Worm (Caenorhabditis elegans) whole organism, L1 larva: Measurements from ENCODE around the gene esyt-2.

Source experiments
- C34B4.2 ChIP-seq: sonication (generic microtip); optimal IDR thresholded peaks from 2 replicates; lab custom pipeline; 2017; ENCODE audit warnings: mild to moderate bottlenecking, missing genetic modification characterization, missing compliant biosample characterization
- aha-1 ChIP-seq: fragments of 150-350 bp; optimal IDR thresholded peaks from 2 replicates; lab custom pipeline; 2014; ENCODE audit warnings: missing biosample characterization, missing genetic modification characterization
- ama-1 ChIP-seq: fragments of 150-350 bp; optimal IDR thresholded peaks from 2 replicates; lab custom pipeline; 2014
- blmp-1 ChIP-seq: fragments of 150-350 bp; optimal IDR thresholded peaks from 2 replicates; lab custom pipeline; 2014; ENCODE audit warnings: missing biosample characterization, missing genetic modification characterization
- ceh-82 ChIP-seq, 3 experiments: fragments of 150-350 bp in 1 of 3; sonication (generic microtip) in 2 of 3; optimal IDR thresholded peaks; 2 replicates each; lab custom pipeline; 2014 to 2017; ENCODE audit warnings: missing biosample characterization in 3 of 3, missing genetic modification characterization in 3 of 3
- ceh-88 ChIP-seq: fragments of 200-800 bp; sonication (Bioruptor generic); IDR thresholded peaks from 2 replicates; pipeline ENCODE4 v1.3.6; 2022; ENCODE audit warnings: missing genetic modification characterization, missing compliant biosample characterization
- ceh-90 ChIP-seq: sonication (generic microtip); optimal IDR thresholded peaks from 2 replicates; lab custom pipeline; 2016; ENCODE audit warnings: missing genetic modification characterization, missing compliant biosample characterization
- ces-1 ChIP-seq: fragments of 150-350 bp; optimal IDR thresholded peaks from 2 replicates; lab custom pipeline; 2014; ENCODE audit warnings: missing biosample characterization, missing genetic modification reagents, missing genetic modification characterization
- elt-2 ChIP-seq: sonication (generic microtip); optimal IDR thresholded peaks from 2 replicates; lab custom pipeline; 2016; ENCODE audit warnings: missing genetic modification characterization, mild to moderate bottlenecking, inconsistent platforms, missing compliant biosample characterization, missing genetic modification reagents
- fkh-10 ChIP-seq: sonication (generic microtip); optimal IDR thresholded peaks from 2 replicates; lab custom pipeline; 2017; ENCODE audit warnings: missing biosample characterization, missing genetic modification reagents, missing genetic modification characterization
- fkh-4 ChIP-seq: sonication (generic microtip); optimal IDR thresholded peaks from 2 replicates; lab custom pipeline; 2016; ENCODE audit warnings: missing compliant biosample characterization, missing genetic modification characterization, borderline replicate concordance
- fkh-8 ChIP-seq: sonication (generic microtip); optimal IDR thresholded peaks from 2 replicates; lab custom pipeline; 2016; ENCODE audit warnings: mild to moderate bottlenecking, missing genetic modification characterization, missing compliant biosample characterization
- fos-1 ChIP-seq: fragments of 150-350 bp; optimal IDR thresholded peaks from 2 replicates; lab custom pipeline; 2014; ENCODE audit warnings: missing biosample characterization, missing genetic modification characterization
- grh-1 ChIP-seq: fragments of 200-800 bp; sonication (Bioruptor generic); IDR thresholded peaks from 2 replicates; pipeline ENCODE4 v1.3.6; 2022; ENCODE audit warnings: missing genetic modification reagents, missing genetic modification characterization, missing compliant biosample characterization
- hlh-17 ChIP-seq: fragments of 200-800 bp; sonication (Bioruptor generic); optimal IDR thresholded peaks from 2 replicates; lab custom pipeline; 2018; ENCODE audit warnings: missing genetic modification characterization, mild to moderate bottlenecking, missing compliant biosample characterization, moderate library complexity, borderline replicate concordance
- isw-1 ChIP-seq: fragments of 200-800 bp; sonication (Bioruptor generic); IDR thresholded peaks from 2 replicates; pipeline ENCODE4 v1.3.6; 2022; ENCODE audit warnings: missing genetic modification characterization, missing compliant biosample characterization
- lin-13 ChIP-seq: fragments of 150-350 bp; optimal IDR thresholded peaks from 2 replicates; lab custom pipeline; 2014; ENCODE audit warnings: missing biosample characterization, missing genetic modification reagents, missing genetic modification characterization
- lin-14 ChIP-seq: fragments of 200-800 bp; sonication (Bioruptor generic); optimal IDR thresholded peaks from 2 replicates; lab custom pipeline; 2018; ENCODE audit warnings: mild to moderate bottlenecking, missing genetic modification characterization, moderate library complexity, missing compliant biosample characterization
- lin-15B ChIP-seq: fragments of 150-350 bp; sonication (generic microtip); optimal IDR thresholded peaks from 3 replicates; lab custom pipeline; 2014; ENCODE audit warnings: missing biosample characterization, missing genetic modification characterization
- lin-39 ChIP-seq: fragments of 150-350 bp; optimal IDR thresholded peaks from 2 replicates; lab custom pipeline; 2014; ENCODE audit warnings: missing biosample characterization, missing genetic modification reagents, missing genetic modification characterization
- mab-9 ChIP-seq: fragments of 200-800 bp; sonication (Bioruptor generic); IDR thresholded peaks from 2 replicates; pipeline ENCODE4 v1.3.6; 2022; ENCODE audit warnings: missing genetic modification reagents, missing genetic modification characterization, missing compliant biosample characterization
- mdl-1 ChIP-seq, 2 experiments: fragments of 150-350 bp; optimal IDR thresholded peaks; 2 replicates each; lab custom pipeline; 2014 to 2017; ENCODE audit warnings: missing biosample characterization in 2 of 2, missing genetic modification characterization in 2 of 2, inconsistent platforms in 1 of 2
- mef-2 ChIP-seq: fragments of 150-350 bp; optimal IDR thresholded peaks from 2 replicates; lab custom pipeline; 2014; ENCODE audit warnings: missing biosample characterization, missing genetic modification characterization
- nhr-11 ChIP-seq: fragments of 150-350 bp; optimal IDR thresholded peaks from 2 replicates; lab custom pipeline; 2014; ENCODE audit warnings: missing biosample characterization, missing genetic modification characterization
- nhr-12 ChIP-seq: sonication (generic microtip); optimal IDR thresholded peaks from 2 replicates; lab custom pipeline; 2017; ENCODE audit warnings: missing biosample characterization, missing genetic modification characterization
- nhr-19 ChIP-seq: fragments of 200-800 bp; sonication (Bioruptor generic); conservative IDR thresholded peaks from 2 replicates; pipeline ENCODE4 v1.3.6; 2022; ENCODE audit warnings: missing genetic modification characterization, missing compliant biosample characterization
- nhr-237 ChIP-seq: fragments of 150-350 bp; optimal IDR thresholded peaks from 2 replicates; lab custom pipeline; 2014; ENCODE audit warnings: missing biosample characterization, missing genetic modification characterization
- nhr-28 ChIP-seq: fragments of 150-350 bp; optimal IDR thresholded peaks from 2 replicates; lab custom pipeline; 2014; ENCODE audit warnings: missing biosample characterization, missing genetic modification characterization
- nhr-47 ChIP-seq: sonication (generic microtip); optimal IDR thresholded peaks from 2 replicates; lab custom pipeline; 2016; ENCODE audit warnings: mild to moderate bottlenecking, missing genetic modification characterization, moderate library complexity, missing compliant biosample characterization
- nhr-76 ChIP-seq: sonication (generic microtip); optimal IDR thresholded peaks from 2 replicates; lab custom pipeline; 2017; ENCODE audit warnings: missing biosample characterization, missing genetic modification characterization
- nhr-85 ChIP-seq: sonication (generic microtip); peaks from one replicate; lab custom pipeline; 2016; ENCODE audit warnings: missing genetic modification characterization, inconsistent platforms, missing compliant biosample characterization
- nhr-90 ChIP-seq: sonication (generic microtip); optimal IDR thresholded peaks from 2 replicates; lab custom pipeline; 2016; ENCODE audit warnings: mild to moderate bottlenecking, missing genetic modification characterization, missing compliant biosample characterization; ENCODE audit not compliant: poor library complexity
- pqm-1 ChIP-seq: sonication (generic microtip); optimal IDR thresholded peaks from 3 replicates; lab custom pipeline; 2017; ENCODE audit warnings: missing biosample characterization, missing genetic modification characterization
- rnt-1 ChIP-seq: sonication (generic microtip); optimal IDR thresholded peaks from 2 replicates; lab custom pipeline; 2016; ENCODE audit warnings: mild to moderate bottlenecking, missing genetic modification characterization, moderate library complexity, missing compliant biosample characterization
- skn-1 ChIP-seq: fragments of 150-350 bp; optimal IDR thresholded peaks from 2 replicates; lab custom pipeline; 2014; ENCODE audit warnings: missing biosample characterization, missing genetic modification characterization
- snpc-4 ChIP-seq: fragments of 150-350 bp; optimal IDR thresholded peaks from 2 replicates; lab custom pipeline; 2014; ENCODE audit warnings: missing biosample characterization, missing genetic modification characterization
- snu-23 ChIP-seq: sonication (generic microtip); optimal IDR thresholded peaks from 2 replicates; lab custom pipeline; 2016; ENCODE audit warnings: missing genetic modification characterization, missing compliant biosample characterization
- sup-37 ChIP-seq: fragments of 200-800 bp; sonication (Bioruptor generic); optimal IDR thresholded peaks from 2 replicates; lab custom pipeline; 2018; ENCODE audit warnings: mild to moderate bottlenecking, missing genetic modification characterization, missing compliant biosample characterization
- unc-130 ChIP-seq: fragments of 150-350 bp; optimal IDR thresholded peaks from 2 replicates; lab custom pipeline; 2017; ENCODE audit warnings: missing biosample characterization, missing genetic modification characterization, inconsistent platforms
- unc-30 ChIP-seq: sonication (generic microtip); optimal IDR thresholded peaks from 2 replicates; lab custom pipeline; 2017; ENCODE audit warnings: missing biosample characterization, missing genetic modification characterization
- unc-62 ChIP-seq: fragments of 150-350 bp; optimal IDR thresholded peaks from 2 replicates; lab custom pipeline; 2014; ENCODE audit warnings: missing biosample characterization, missing genetic modification reagents, missing genetic modification characterization
- vab-15 ChIP-seq: sonication (generic microtip); optimal IDR thresholded peaks from 2 replicates; lab custom pipeline; 2017; ENCODE audit warnings: missing genotype, mild to moderate bottlenecking, missing genetic modification characterization, missing compliant biosample characterization
- xbp-1 ChIP-seq: sonication (generic microtip); optimal IDR thresholded peaks from 2 replicates; lab custom pipeline; 2016; ENCODE audit warnings: missing genetic modification characterization, missing compliant biosample characterization
- ztf-4 ChIP-seq: fragments of 150-350 bp; optimal IDR thresholded peaks from 2 replicates; lab custom pipeline; 2014; ENCODE audit warnings: missing biosample characterization, missing genetic modification characterization

The esyt-2 gene

DNA sequence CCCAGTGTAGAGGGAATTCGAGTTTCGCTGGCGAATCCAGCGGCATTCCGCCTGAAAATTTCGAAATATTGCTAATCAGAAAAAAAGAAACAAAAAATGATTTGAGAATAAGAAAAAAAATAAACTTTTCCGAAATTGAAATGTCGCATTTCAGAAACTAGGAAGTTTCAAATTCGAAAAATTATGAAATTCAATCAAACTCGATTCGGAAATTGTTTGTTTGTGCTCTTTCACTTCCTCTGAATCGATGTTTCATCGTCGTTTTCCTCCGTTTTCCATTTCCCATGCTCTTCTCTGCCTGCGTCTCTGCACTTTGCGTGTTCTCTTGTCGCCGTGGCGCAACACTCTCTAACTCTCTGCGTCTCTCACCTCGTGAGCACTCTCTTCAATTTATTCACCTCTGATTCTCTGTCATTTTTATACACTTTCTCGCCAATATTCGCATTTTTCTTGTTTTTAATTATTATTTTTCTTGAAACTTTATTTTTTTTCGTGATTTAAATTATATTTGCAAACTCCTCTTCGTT is 47.6 kb upstream of the esyt-2 start, which contains the start of gene C18F10.7 (continued):
- TF ChIP-seq snpc-4 (peak; percentile 64), nhr-47 (peak; percentile 73), nhr-90 (tag; lab: Kevin White, UChicago) (peak; percentile 59), lin-13 (GFP tag; lab: Kevin White, UChicago) (no peak), elt-2 (tag; lab: Kevin White, UChicago) (peak; percentile 61), nhr-237 (tag; lab: Kevin White, UChicago) (no peak), sup-37 (peak; percentile 3), ceh-90 (tag; lab: Kevin White, UChicago) (no peak), nhr-85 (peak; percentile 70), skn-1 (tag; lab: Kevin White, UChicago) (no peak), unc-62 (GFP tag; lab: Kevin White, UChicago) (no peak), xbp-1 (tag; lab: Kevin White, UChicago) (peak; percentile 70), fkh-10 (GFP tag; lab: Kevin White, UChicago) (no peak), ces-1 (no peak), mef-2 (tag; lab: Kevin White, UChicago) (peak; percentile 61), nhr-11 (peak; percentile 7), aha-1 (no peak), grh-1 (GFP tag; lab: Robert Waterston, UW) (0 out of 2 replicates have a peak, but pooled peaks have one; percentile 8), nhr-76 (tag; lab: Kevin White, UChicago) (no peak), unc-30 (tag; lab: Kevin White, UChicago) (no peak), vab-15 (no peak), C34B4.2 (tag; lab: Kevin White, UChicago) (no peak), fkh-4 (no peak), lin-14 (GFP tag; lab: Kevin White, UChicago) (peak; percentile 87), rnt-1 (tag; lab: Kevin White, UChicago) (peak; percentile 79), pqm-1 (tag; lab: Kevin White, UChicago) (no peak), snu-23 (GFP tag; lab: Kevin White, UChicago) (peak; percentile 81), isw-1 (peak; percentile 30), ztf-4 (peak; percentile 43), ceh-88 (GFP tag; lab: Robert Waterston, UW) (no peak; the same call in 1 of the 2 replicates), lin-39 (tag; lab: Kevin White, UChicago) (peak; percentile 51), blmp-1 (tag; lab: Kevin White, UChicago) (peak; percentile 49), fkh-8 (tag; lab: Kevin White, UChicago) (peak; percentile 52), hlh-17 (GFP tag; lab: Kevin White, UChicago) (no peak), ceh-82 (tag; optimal IDR thresholded peaks at IDR 0.05; lab: Kevin White, UChicago) (peak; percentile 37 to 64 (median 38)), fos-1 (tag; lab: Kevin White, UChicago) (peak; percentile 73), ama-1 (no peak), mab-9 (GFP tag; lab: Robert Waterston, UW) (no peak)
- TF ChIP-seq, all 84 proteins: peak for 42

DNA sequence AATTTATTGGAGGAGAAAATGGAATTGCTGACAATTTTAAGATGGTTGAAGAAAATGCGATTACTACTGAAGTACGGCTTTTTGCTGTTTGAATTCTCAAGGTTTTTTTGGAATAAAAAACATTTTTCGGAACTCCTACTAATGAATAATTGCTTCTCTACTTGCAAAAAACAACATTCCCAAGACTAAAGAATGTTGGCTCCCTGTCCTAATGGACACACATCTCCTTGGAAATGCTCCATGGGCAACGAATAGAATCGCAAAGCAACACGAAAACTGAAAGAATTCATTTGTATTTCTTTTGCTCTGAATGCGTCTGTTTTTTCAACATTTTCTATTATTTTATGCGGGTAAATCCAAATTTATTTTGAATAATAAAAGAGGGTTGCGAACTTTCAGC is 42.1 kb upstream of the esyt-2 start, which contains the start of gene C18F10.2:
Gene C18F10.2, plus strand, starts transcription at position 301 of the 400 bp plus-strand sequence.
- no peak for TF ChIP-seq nhr-12 (tag; lab: Kevin White, UChicago)
- TF ChIP-seq lin-15B: no peak
- no peak for TF ChIP-seq mdl-1 (tag; optimal IDR thresholded peaks at IDR 0.05; lab: Kevin White, UChicago)
- TF ChIP-seq snpc-4: no peak
- no peak for TF ChIP-seq nhr-47
- TF ChIP-seq nhr-19 (GFP tag; lab: Robert Waterston, UW): no peak
- no peak for TF ChIP-seq nhr-237 (tag; lab: Kevin White, UChicago)
- TF ChIP-seq ceh-82 (tag; optimal IDR thresholded peaks at IDR 0.05; lab: Kevin White, UChicago): no peak
- no peak for TF ChIP-seq nhr-28 (tag; lab: Kevin White, UChicago)
- TF ChIP-seq unc-130: no peak
